Fruit fly (Drosophila melanogaster) whole organism, pupa: Measurements from ENCODE around the gene Noc1.

Experiments used
- CG34367 ChIP-seq: fragments of 200-800 bp; sonication (Bioruptor generic); optimal IDR thresholded peaks from 2 replicates; lab custom pipeline; 2018; ENCODE audit warnings: missing biosample characterization, mild to moderate bottlenecking, missing genetic modification characterization
- D1 ChIP-seq: fragments of 200-800 bp; sonication (Bioruptor generic); optimal IDR thresholded peaks from 2 replicates; lab custom pipeline; 2018; ENCODE audit warnings: missing biosample characterization, mild to moderate bottlenecking, missing genetic modification characterization, moderate library complexity

DNA sequence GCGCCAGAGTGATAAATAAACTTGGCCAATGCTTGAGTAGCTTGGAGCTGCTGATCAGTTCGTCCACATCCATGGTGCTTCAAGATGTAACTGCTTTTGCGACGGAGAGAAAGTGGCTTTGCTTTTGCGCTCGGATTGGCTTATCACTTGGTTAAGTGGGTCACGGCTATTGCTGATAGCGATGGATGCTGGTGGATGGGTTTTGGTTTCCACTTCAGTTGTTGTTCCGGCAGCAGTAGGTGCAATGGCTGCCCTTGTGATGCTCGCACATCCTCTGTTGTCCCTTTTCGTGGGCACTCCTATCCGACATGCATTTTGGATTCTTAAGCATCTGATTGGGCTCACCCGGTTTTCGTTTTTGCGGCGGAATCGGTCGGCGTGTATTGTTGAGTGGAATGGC is 19.7 kb downstream of the Noc1 start:
- TF ChIP-seq CG34367 (tag; lab: Kevin White, UChicago) (no peak), D1 (tag; lab: Kevin White, UChicago) (no peak)
